Worm (Caenorhabditis elegans) whole organism, L4 larva: ENCODE data around the gene irk-3.
A peak's percentile ranks its signal among the peaks of the same experiment; 100 is the strongest.

Experiments
- F37D6.2 ChIP-seq: sonication (generic microtip); optimal IDR thresholded peaks from 2 replicates; lab custom pipeline; 2016; ENCODE audit warnings: mild to moderate bottlenecking, missing genetic modification characterization, missing compliant biosample characterization
- Y105C5A.15 ChIP-seq: fragments of 200-800 bp; sonication (Bioruptor generic); IDR thresholded peaks from 2 replicates; pipeline ENCODE4 v1.3.6; 2022; ENCODE audit warnings: missing genetic modification characterization, missing compliant biosample characterization
- Y5F2A.4 ChIP-seq: fragments of 200-800 bp; sonication (Bioruptor generic); optimal IDR thresholded peaks from 2 replicates; lab custom pipeline; 2018; ENCODE audit warnings: mild to moderate bottlenecking, missing genetic modification characterization, missing compliant biosample characterization
- aha-1 ChIP-seq: fragments of 150-350 bp; peaks from one replicate; lab custom pipeline; 2014; ENCODE audit warnings: missing biosample characterization, missing genetic modification characterization
- aly-2 ChIP-seq: sonication (generic microtip); optimal IDR thresholded peaks from 2 replicates; lab custom pipeline; 2018; ENCODE audit warnings: missing biosample characterization, missing genetic modification characterization
- ama-1 ChIP-seq: fragments of 150-350 bp; optimal IDR thresholded peaks from 2 replicates; lab custom pipeline; 2014; ENCODE audit warnings: inconsistent platforms, mixed read lengths
- arid-1 ChIP-seq: fragments of 200-800 bp; sonication (Bioruptor generic); conservative IDR thresholded peaks from 2 replicates; pipeline ENCODE4 v1.3.6; 2022; ENCODE audit warnings: missing genetic modification reagents, missing genetic modification characterization, missing compliant biosample characterization
- ceh-32 ChIP-seq: sonication (generic microtip); optimal IDR thresholded peaks from 2 replicates; lab custom pipeline; 2016; ENCODE audit warnings: mild to moderate bottlenecking, missing genetic modification characterization, missing compliant biosample characterization; ENCODE audit not compliant: poor library complexity
- ceh-62 ChIP-seq: sonication (generic microtip); optimal IDR thresholded peaks from 2 replicates; lab custom pipeline; 2017; ENCODE audit warnings: missing biosample characterization, missing genetic modification characterization
- ceh-82 ChIP-seq: sonication (generic microtip); optimal IDR thresholded peaks from 2 replicates; lab custom pipeline; 2017; ENCODE audit warnings: missing biosample characterization, missing genetic modification characterization
- ces-1 ChIP-seq: fragments of 150-350 bp; sonication (generic microtip); optimal IDR thresholded peaks from 4 replicates; lab custom pipeline; 2014; ENCODE audit warnings: missing biosample characterization, missing genetic modification reagents, missing genetic modification characterization
- ctbp-1 ChIP-seq: fragments of 200-800 bp; sonication (Bioruptor generic); IDR thresholded peaks from 2 replicates; pipeline ENCODE4 v1.3.6; 2022; ENCODE audit warnings: missing genetic modification reagents, missing genetic modification characterization, missing compliant biosample characterization
- daf-16 ChIP-seq, 3 experiments: sonication (generic microtip); optimal IDR thresholded peaks; 2 replicates each; lab custom pipeline; 2016 to 2017; ENCODE audit warnings: missing genetic modification characterization in 3 of 3, missing genetic modification reagents in 3 of 3, mild to moderate bottlenecking in 2 of 3, missing compliant biosample characterization in 2 of 3, missing biosample characterization in 1 of 3, moderate library complexity in 1 of 3
- daf-19 ChIP-seq: fragments of 200-800 bp; sonication (Bioruptor generic); conservative IDR thresholded peaks from 2 replicates; pipeline ENCODE4 v1.3.6; 2022; ENCODE audit warnings: missing genetic modification characterization, missing compliant biosample characterization
- daf-8 ChIP-seq: fragments of 200-800 bp; sonication (Bioruptor generic); IDR thresholded peaks from 2 replicates; pipeline ENCODE4 v1.3.6; 2022; ENCODE audit warnings: missing genetic modification characterization, missing compliant biosample characterization
- dmd-6 ChIP-seq: fragments of 200-800 bp; sonication (Bioruptor generic); IDR thresholded peaks from 2 replicates; pipeline ENCODE4 v1.3.6; 2022; ENCODE audit warnings: missing genetic modification reagents, missing genetic modification characterization, missing compliant biosample characterization
- fkh-10 ChIP-seq: fragments of 150-350 bp; optimal IDR thresholded peaks from 2 replicates; lab custom pipeline; 2014; ENCODE audit warnings: missing biosample characterization, missing genetic modification reagents, missing genetic modification characterization
- hlh-30 ChIP-seq: sonication (generic microtip); optimal IDR thresholded peaks from 2 replicates; lab custom pipeline; 2017; ENCODE audit warnings: antibody characterized with exemption, mild to moderate bottlenecking, missing genetic modification characterization, missing compliant biosample characterization; ENCODE audit not compliant: insufficient read depth
- hmg-1.1 ChIP-seq: fragments of 200-800 bp; sonication (Bioruptor generic); IDR thresholded peaks from 2 replicates; pipeline ENCODE4 v1.3.6; 2022; ENCODE audit warnings: missing genetic modification reagents, missing genetic modification characterization, missing compliant biosample characterization
- lin-1 ChIP-seq: fragments of 200-800 bp; sonication (Bioruptor generic); IDR thresholded peaks from 2 replicates; pipeline ENCODE4 v1.3.6; 2022; ENCODE audit warnings: missing genetic modification reagents, missing genetic modification characterization, missing compliant biosample characterization
- lin-15B ChIP-seq: fragments of 150-350 bp; sonication (generic microtip); optimal IDR thresholded peaks from 3 replicates; lab custom pipeline; 2014; ENCODE audit warnings: missing biosample characterization, missing genetic modification characterization
- lin-29 ChIP-seq: fragments of 200-800 bp; sonication (Bioruptor generic); IDR thresholded peaks from 2 replicates; pipeline ENCODE4 v1.3.6; 2022; ENCODE audit warnings: missing genetic modification reagents, missing genetic modification characterization, missing compliant biosample characterization
- lsy-2 ChIP-seq, 2 experiments: fragments of 150-350 bp in 1 of 2; sonication (generic microtip) in 1 of 2; optimal IDR thresholded peaks; 2 replicates each; lab custom pipeline; 2014 to 2017; ENCODE audit warnings: missing biosample characterization in 2 of 2, missing genetic modification characterization in 2 of 2
- mdt-29 ChIP-seq: fragments of 200-800 bp; sonication (Bioruptor generic); IDR thresholded peaks from 2 replicates; pipeline ENCODE4 v1.3.6; 2022; ENCODE audit warnings: missing genetic modification reagents, missing genetic modification characterization, missing compliant biosample characterization
- mep-1 ChIP-seq: fragments of 150-350 bp; sonication (generic microtip); optimal IDR thresholded peaks from 3 replicates; lab custom pipeline; 2014; ENCODE audit warnings: missing biosample characterization, missing genetic modification characterization
- nhr-111 ChIP-seq: fragments of 200-800 bp; sonication (Bioruptor generic); optimal IDR thresholded peaks from 2 replicates; lab custom pipeline; 2018; ENCODE audit warnings: mild to moderate bottlenecking, missing genetic modification characterization, missing compliant biosample characterization
- nhr-42 ChIP-seq: fragments of 200-800 bp; sonication (Bioruptor generic); IDR thresholded peaks from 2 replicates; pipeline ENCODE4 v1.3.6; 2022; ENCODE audit warnings: missing genetic modification characterization, missing compliant biosample characterization
- set-16 ChIP-seq: fragments of 200-800 bp; sonication (Bioruptor generic); IDR thresholded peaks from 2 replicates; pipeline ENCODE4 v1.3.6; 2022; ENCODE audit warnings: missing genetic modification reagents, missing genetic modification characterization, missing compliant biosample characterization
- skn-1 ChIP-seq: fragments of 150-350 bp; optimal IDR thresholded peaks from 2 replicates; lab custom pipeline; 2014; ENCODE audit warnings: missing biosample characterization, missing genetic modification characterization
- snpc-1.2 ChIP-seq: fragments of 200-800 bp; sonication (Bioruptor generic); IDR thresholded peaks from 2 replicates; pipeline ENCODE4 v1.3.6; 2022; ENCODE audit warnings: missing genetic modification reagents, missing genetic modification characterization, missing compliant biosample characterization
- tag-97 ChIP-seq: fragments of 200-800 bp; sonication (Bioruptor generic); IDR thresholded peaks from 2 replicates; pipeline ENCODE4 v1.3.6; 2022; ENCODE audit warnings: missing genetic modification characterization, missing compliant biosample characterization
- unc-39 ChIP-seq: sonication (generic microtip); optimal IDR thresholded peaks from 2 replicates; lab custom pipeline; 2017; ENCODE audit warnings: missing biosample characterization, missing genetic modification characterization
- unc-62 ChIP-seq, 3 experiments: fragments of 150-350 bp in 1 of 3; sonication (generic microtip); optimal IDR thresholded peaks in 2 of 3; peaks in 1 of 3; 1 replicate in 1 of 3; 2 replicates in 2 of 3; lab custom pipeline; 2014 to 2017; ENCODE audit warnings: missing biosample characterization in 3 of 3, missing genetic modification characterization in 3 of 3, missing genetic modification reagents in 3 of 3, missing genotype in 1 of 3
- zag-1 ChIP-seq: fragments of 150-350 bp; optimal IDR thresholded peaks from 2 replicates; lab custom pipeline; 2014; ENCODE audit warnings: missing biosample characterization, missing genetic modification characterization

Gene irk-3

ce11 chrX:14366081-14366480, 4.1 kb downstream of the irk-3 start:
- TF ChIP-seq aha-1 (tag; lab: Kevin White, UChicago): peak; percentile 21
- no peak for TF ChIP-seq Y5F2A.4

DNA sequence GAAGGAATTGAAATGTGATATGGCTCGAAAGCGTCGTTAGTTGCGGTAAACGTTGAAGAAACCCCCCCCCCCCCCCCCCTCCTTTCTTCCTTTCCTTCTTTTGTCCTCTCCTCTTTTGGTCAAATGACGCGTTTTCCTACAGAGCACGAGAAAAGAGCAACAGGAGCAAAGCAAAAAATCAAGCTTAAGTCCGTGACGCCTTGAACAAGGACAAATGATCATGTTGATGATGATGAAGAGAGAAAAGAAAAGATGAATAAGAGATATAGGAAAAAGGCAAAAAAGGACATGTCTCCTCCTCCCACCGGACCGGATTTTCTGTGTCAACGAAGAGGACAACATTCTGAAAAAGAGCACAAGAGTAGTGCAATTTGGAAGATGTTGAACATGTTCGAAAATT, 10.6 kb downstream of the irk-3 start:
- TF ChIP-seq hlh-30 (tag; lab: Kevin White, UChicago): peak; percentile 38
- no peak for TF ChIP-seq arid-1 (GFP tag; lab: Robert Waterston, UW)
- peak; percentile 17; the same call in 1 of the 2 replicates for TF ChIP-seq set-16 (GFP tag; lab: Robert Waterston, UW)
- no peak for TF ChIP-seq tag-97 (GFP tag; lab: Robert Waterston, UW)
- TF ChIP-seq ceh-32 (tag; lab: Kevin White, UChicago): no peak
- TF ChIP-seq unc-62 (GFP tag; optimal IDR thresholded peaks at IDR 0.05 in 1 of 2; lab: Kevin White, UChicago): peak in 1 of 2 experiments; percentile 96
- no peak for TF ChIP-seq unc-62 (tag; optimal IDR thresholded peaks at IDR 0.05; lab: Kevin White, UChicago)
- TF ChIP-seq unc-39 (tag; lab: Kevin White, UChicago): no peak
- TF ChIP-seq, all 104 proteins: peak for 3

DNA sequence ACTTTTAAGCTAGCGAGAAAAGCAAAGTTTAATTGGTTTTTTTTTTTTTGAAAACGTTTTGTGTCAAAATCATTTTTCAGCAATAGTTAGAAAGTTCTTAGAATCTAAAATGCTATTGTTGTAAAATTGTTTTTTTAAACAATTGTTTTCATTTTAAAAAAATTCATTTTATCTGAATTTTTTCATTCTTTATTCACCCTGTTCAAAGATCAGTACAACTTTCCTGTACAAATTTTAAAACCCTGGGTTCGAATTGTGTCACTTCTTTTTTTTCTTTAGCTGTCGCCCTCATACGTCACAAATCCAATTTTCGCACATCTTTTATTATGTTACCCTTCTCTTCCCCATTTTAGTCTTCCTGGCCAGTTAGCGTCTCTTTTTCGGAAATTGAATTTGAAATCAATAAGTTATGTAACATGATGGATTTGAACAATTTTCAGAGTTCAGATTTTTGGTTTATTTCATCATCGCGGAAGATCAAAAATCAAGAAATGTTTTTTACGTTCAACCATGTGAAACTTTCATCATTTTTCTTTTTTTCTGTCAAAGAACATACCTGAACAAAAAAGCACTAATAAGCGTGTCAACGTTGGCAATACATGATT, 13.4 kb downstream of the irk-3 start:
- TF ChIP-seq ctbp-1 (peak; percentile 83), ces-1 (GFP tag; lab: Kevin White, UChicago) (peak; percentile 97), aha-1 (tag; lab: Kevin White, UChicago) (peak; percentile 96), ceh-82 (tag; lab: Kevin White, UChicago) (no peak), fkh-10 (GFP tag; lab: Kevin White, UChicago) (peak; percentile 98), lsy-2 (tag; optimal IDR thresholded peaks at IDR 0.05; lab: Kevin White, UChicago) (peak in 1 of 2 experiments; percentile 55), dmd-6 (GFP tag; lab: Robert Waterston, UW) (peak; percentile 15; the same call in 1 of the 2 replicates), F37D6.2 (tag; lab: Kevin White, UChicago) (peak; percentile 4), mep-1 (tag; lab: Kevin White, UChicago) (peak; percentile 26), lin-15B (tag; lab: Kevin White, UChicago) (no peak)

DNA sequence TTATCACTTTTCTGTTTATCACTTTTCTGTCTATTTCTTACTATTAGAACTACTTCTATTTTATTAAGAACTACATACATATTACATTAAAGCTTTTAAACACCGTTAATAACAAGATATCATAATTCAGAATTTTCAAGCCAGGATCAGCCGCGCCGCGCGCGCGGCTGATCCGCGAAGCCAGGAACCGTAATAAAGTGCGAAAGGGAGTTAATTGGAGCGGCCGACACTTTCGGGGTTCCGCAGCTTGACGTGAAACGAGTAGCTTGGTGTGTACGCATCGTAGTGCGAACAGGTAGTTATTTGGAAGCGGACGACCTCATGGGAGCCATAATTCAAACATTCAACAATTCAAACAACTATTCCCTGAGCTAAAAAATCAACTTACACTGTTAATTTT, 15.2 kb downstream of the irk-3 start:
- TF ChIP-seq zag-1: no peak
- TF ChIP-seq daf-8 (GFP tag; lab: Robert Waterston, UW): no peak
- TF ChIP-seq nhr-111 (GFP tag; lab: Kevin White, UChicago): no peak
- no peak for TF ChIP-seq ama-1 (lab: Kevin White, UChicago)
- TF ChIP-seq ceh-62: no peak
- TF ChIP-seq daf-19 (GFP tag; lab: Robert Waterston, UW): no peak
- TF ChIP-seq aha-1 (tag; lab: Kevin White, UChicago): no peak
- no peak for TF ChIP-seq nhr-42
- no peak for TF ChIP-seq ctbp-1
- TF ChIP-seq hmg-1.1 (GFP tag; lab: Robert Waterston, UW): no peak
- no peak for TF ChIP-seq lin-1 (GFP tag; lab: Robert Waterston, UW)
- no peak for TF ChIP-seq skn-1 (tag; lab: Kevin White, UChicago)
- no peak for TF ChIP-seq snpc-1.2 (GFP tag; lab: Robert Waterston, UW)
- no peak for TF ChIP-seq unc-62 (GFP tag; optimal IDR thresholded peaks at IDR 0.05 in 1 of 2; lab: Kevin White, UChicago)
- TF ChIP-seq unc-62 (tag; optimal IDR thresholded peaks at IDR 0.05; lab: Kevin White, UChicago): no peak
- TF ChIP-seq daf-16 (GFP tag; optimal IDR thresholded peaks at IDR 0.05; lab: Kevin White, UChicago): no peak
- TF ChIP-seq daf-16 (tag; optimal IDR thresholded peaks at IDR 0.05; lab: Kevin White, UChicago): no peak
- TF ChIP-seq lin-29: no peak
- no peak for TF ChIP-seq mdt-29
- TF ChIP-seq Y105C5A.15 (GFP tag; lab: Robert Waterston, UW): no peak
- TF ChIP-seq aly-2 (tag; lab: Kevin White, UChicago): no peak
